Fruit fly (Drosophila melanogaster): ENCODE results near the gene CG7655.

Gene CG7655

dm6 chr3R:17682244-17682773 lies at the start of gene CG7655, which contains the start of gene alt:
Gene CG7655, plus strand, starts transcription at chr3R:17682669.
Gene alt, minus strand, starts transcription at chr3R:17682515.
- TF ChIP-seq CG17801 (GFP tag; optimal IDR thresholded peaks at IDR 0.05; ENCODE audit: partially characterized antibody): peak; percentile 30

- no peak for TF ChIP-seq CG17801 (GFP tag; optimal IDR thresholded peaks at IDR 0.05; ENCODE audit: partially characterized antibody)
Measured at dm6 chr3R:17644019-17644418, 38.5 kb upstream of the CG7655 start.

- TF ChIP-seq CG17801 (GFP tag; optimal IDR thresholded peaks at IDR 0.05; ENCODE audit: partially characterized antibody): peak; percentile 28
Measured at dm6 chr3R:17645239-17645638, 37.2 kb upstream of the CG7655 start.

- no peak for TF ChIP-seq CG17801 (GFP tag; optimal IDR thresholded peaks at IDR 0.05; ENCODE audit: partially characterized antibody)
Measured at dm6 chr3R:17646102-17647050, 36.1 kb upstream of the CG7655 start.

- TF ChIP-seq CG17801 (GFP tag; optimal IDR thresholded peaks at IDR 0.05; ENCODE audit: partially characterized antibody): no peak
Measured at dm6 chr3R:17647444-17647843, 35.0 kb upstream of the CG7655 start, which contains the start of gene CG14322. Gene CG14322, plus strand, starts transcription at chr3R:17647679.

dm6 chr3R:17653879-17654278 lies 28.6 kb upstream of the CG7655 start:
- no peak for TF ChIP-seq CG17801 (GFP tag; optimal IDR thresholded peaks at IDR 0.05; ENCODE audit: partially characterized antibody)

dm6 chr3R:17655040-17655439 lies 27.4 kb upstream of the CG7655 start:
- TF ChIP-seq CG17801 (GFP tag; optimal IDR thresholded peaks at IDR 0.05; ENCODE audit: partially characterized antibody): no peak

dm6 chr3R:17656923-17657322 lies 25.5 kb upstream of the CG7655 start:
- no peak for TF ChIP-seq CG17801 (GFP tag; optimal IDR thresholded peaks at IDR 0.05; ENCODE audit: partially characterized antibody)

dm6 chr3R:17666061-17666796 lies 16.2 kb upstream of the CG7655 start:
- no peak for TF ChIP-seq CG17801 (GFP tag; optimal IDR thresholded peaks at IDR 0.05; ENCODE audit: partially characterized antibody)

dm6 chr3R:17666797-17667156 lies 15.7 kb upstream of the CG7655 start:
- TF ChIP-seq CG17801 (GFP tag; optimal IDR thresholded peaks at IDR 0.05; ENCODE audit: partially characterized antibody): no peak

dm6 chr3R:17667279-17667678 lies 15.2 kb upstream of the CG7655 start, which contains the start of gene CG45045:
Gene CG45045, plus strand, starts transcription at chr3R:17667572.
- TF ChIP-seq CG17801 (GFP tag; optimal IDR thresholded peaks at IDR 0.05; ENCODE audit: partially characterized antibody): no peak

dm6 chr3R:17667987-17668386 lies 14.5 kb upstream of the CG7655 start:
- TF ChIP-seq CG17801 (GFP tag; optimal IDR thresholded peaks at IDR 0.05; ENCODE audit: partially characterized antibody): no peak

dm6 chr3R:17670202-17670856 lies 12.1 kb upstream of the CG7655 start:
- no peak for TF ChIP-seq CG17801 (GFP tag; optimal IDR thresholded peaks at IDR 0.05; ENCODE audit: partially characterized antibody)

- TF ChIP-seq CG17801 (GFP tag; optimal IDR thresholded peaks at IDR 0.05; ENCODE audit: partially characterized antibody): no peak
Measured at dm6 chr3R:17670857-17671336, 11.6 kb upstream of the CG7655 start, which contains the start of the genes CG7523 and Mps1. Gene CG7523, minus strand, starts transcription at chr3R:17670895. Gene Mps1, plus strand, starts transcription at chr3R:17671271.

All from ovary, adult (tissue).